Worm (Caenorhabditis elegans) whole organism, early embryonic: ENCODE measurements around the gene T20D4.11.

ENCODE experiments used
- B0310.2 ChIP-seq: sonication (generic microtip); optimal IDR thresholded peaks from 2 replicates; lab custom pipeline; 2016; ENCODE audit warnings: mild to moderate bottlenecking, missing genetic modification characterization, missing compliant biosample characterization
- F13C5.2 ChIP-seq: sonication (generic microtip); optimal IDR thresholded peaks from 2 replicates; lab custom pipeline; 2017; ENCODE audit warnings: mild to moderate bottlenecking, missing genetic modification characterization, inconsistent platforms, missing compliant biosample characterization
- ama-1 ChIP-seq: fragments of 150-350 bp; optimal IDR thresholded peaks from 2 replicates; lab custom pipeline; 2014
- ceh-36 ChIP-seq: sonication (generic microtip); optimal IDR thresholded peaks from 2 replicates; lab custom pipeline; 2016; ENCODE audit warnings: missing genetic modification characterization, inconsistent platforms, missing compliant biosample characterization
- ets-7 ChIP-seq: sonication (generic microtip); optimal IDR thresholded peaks from 2 replicates; lab custom pipeline; 2016; ENCODE audit warnings: missing genotype, missing genetic modification characterization, missing compliant biosample characterization
- flt-1 ChIP-seq: fragments of 200-800 bp; sonication (Bioruptor generic); IDR thresholded peaks from 2 replicates; pipeline ENCODE4 v1.3.6; 2022; ENCODE audit warnings: missing genetic modification characterization, missing compliant biosample characterization
- hmbx-1 ChIP-seq: sonication (generic microtip); optimal IDR thresholded peaks from 2 replicates; lab custom pipeline; 2016; ENCODE audit warnings: mild to moderate bottlenecking, missing genetic modification characterization, missing compliant biosample characterization
- hnd-1 ChIP-seq: sonication (generic microtip); optimal IDR thresholded peaks from 2 replicates; lab custom pipeline; 2016; ENCODE audit warnings: missing genetic modification characterization, missing compliant biosample characterization
- pes-1 ChIP-seq: fragments of 200-800 bp; sonication (Bioruptor generic); IDR thresholded peaks from 2 replicates; pipeline ENCODE4 v1.3.6; 2022; ENCODE audit warnings: missing genetic modification reagents, missing genetic modification characterization, missing compliant biosample characterization
- scrt-1 ChIP-seq: fragments of 200-800 bp; sonication (Bioruptor generic); IDR thresholded peaks from 2 replicates; pipeline ENCODE4 v1.3.6; 2022; ENCODE audit warnings: missing genetic modification characterization, missing compliant biosample characterization
- sea-1 ChIP-seq: fragments of 200-800 bp; sonication (Bioruptor generic); conservative IDR thresholded peaks from 2 replicates; pipeline ENCODE4 v1.3.6; 2022; ENCODE audit warnings: missing genetic modification characterization, missing compliant biosample characterization
- tbx-11 ChIP-seq: fragments of 200-800 bp; sonication (Bioruptor generic); IDR thresholded peaks from 2 replicates; pipeline ENCODE4 v1.3.6; 2022; ENCODE audit warnings: missing genetic modification characterization, missing compliant biosample characterization
- tbx-37 ChIP-seq: fragments of 200-800 bp; sonication (Bioruptor generic); conservative IDR thresholded peaks from 2 replicates; pipeline ENCODE4 v1.3.6; 2022; ENCODE audit warnings: missing genetic modification reagents, missing genetic modification characterization, missing compliant biosample characterization

ce11 chrV:3361633-3362032 lies 36.9 kb upstream of the T20D4.11 start:
- TF ChIP-seq hnd-1 (tag; lab: Kevin White, UChicago) (no peak), ama-1 (no peak), flt-1 (GFP tag; lab: Robert Waterston, UW) (no peak), tbx-11 (GFP tag; lab: Robert Waterston, UW) (no peak), scrt-1 (GFP tag; lab: Robert Waterston, UW) (no peak), ceh-36 (tag; lab: Kevin White, UChicago) (no peak), sea-1 (no peak), F13C5.2 (no peak), hmbx-1 (tag; lab: Kevin White, UChicago) (no peak), tbx-37 (GFP tag; lab: Robert Waterston, UW) (no peak), B0310.2 (tag; lab: Kevin White, UChicago) (no peak), ets-7 (no peak), pes-1 (no peak)
